Worm (Caenorhabditis elegans) whole organism, young adult: ENCODE data around the gene F58A6.2.

ENCODE experiments used
- F49E8.2 ChIP-seq: sonication (generic microtip); optimal IDR thresholded peaks from 3 replicates; lab custom pipeline; 2017; ENCODE audit warnings: missing genetic modification characterization, mild to moderate bottlenecking, missing compliant biosample characterization, antibody characterized with exemption, moderate library complexity; ENCODE audit not compliant: insufficient read depth
- F52B5.7 ChIP-seq: sonication (generic microtip); optimal IDR thresholded peaks from 2 replicates; lab custom pipeline; 2016; ENCODE audit warnings: mild to moderate bottlenecking, missing genetic modification characterization, missing compliant biosample characterization
- K12H6.12 ChIP-seq: fragments of 200-800 bp; sonication (Bioruptor generic); optimal IDR thresholded peaks from 2 replicates; lab custom pipeline; 2018; ENCODE audit warnings: mild to moderate bottlenecking, missing genetic modification characterization, missing compliant biosample characterization
- him-1 ChIP-seq: sonication (generic microtip); optimal IDR thresholded peaks from 2 replicates; lab custom pipeline; 2016; ENCODE audit warnings: missing genotype, missing genetic modification reagents, missing genetic modification characterization, missing compliant biosample characterization
- let-526 ChIP-seq: fragments of 200-800 bp; sonication (Bioruptor generic); IDR thresholded peaks from 2 replicates; pipeline ENCODE4 v1.3.6; 2022; ENCODE audit warnings: missing genetic modification reagents, missing genetic modification characterization, missing compliant biosample characterization
- lin-35 ChIP-seq, 3 experiments: fragments of 150-350 bp in 2 of 3; sonication (generic microtip) in 1 of 3; optimal IDR thresholded peaks; 2 replicates each; lab custom pipeline; 2014 to 2018; ENCODE audit warnings: missing biosample characterization in 3 of 3, missing genetic modification characterization in 3 of 3, missing genetic modification reagents in 3 of 3
- snpc-3.4 ChIP-seq: sonication (generic microtip); optimal IDR thresholded peaks from 2 replicates; lab custom pipeline; 2017; ENCODE audit warnings: missing genetic modification characterization, mild to moderate bottlenecking, missing compliant biosample characterization, antibody characterized with exemption, moderate library complexity, missing genotype, missing genetic modification reagents
- tbx-9 ChIP-seq: sonication (generic microtip); optimal IDR thresholded peaks from 2 replicates; lab custom pipeline; 2016; ENCODE audit warnings: borderline replicate concordance, missing genetic modification characterization, inconsistent platforms, missing compliant biosample characterization
- ztf-6 ChIP-seq: fragments of 200-800 bp; sonication (Bioruptor generic); IDR thresholded peaks from 2 replicates; pipeline ENCODE4 v1.3.6; 2022; ENCODE audit warnings: missing genetic modification reagents, missing genetic modification characterization, missing compliant biosample characterization

DNA sequence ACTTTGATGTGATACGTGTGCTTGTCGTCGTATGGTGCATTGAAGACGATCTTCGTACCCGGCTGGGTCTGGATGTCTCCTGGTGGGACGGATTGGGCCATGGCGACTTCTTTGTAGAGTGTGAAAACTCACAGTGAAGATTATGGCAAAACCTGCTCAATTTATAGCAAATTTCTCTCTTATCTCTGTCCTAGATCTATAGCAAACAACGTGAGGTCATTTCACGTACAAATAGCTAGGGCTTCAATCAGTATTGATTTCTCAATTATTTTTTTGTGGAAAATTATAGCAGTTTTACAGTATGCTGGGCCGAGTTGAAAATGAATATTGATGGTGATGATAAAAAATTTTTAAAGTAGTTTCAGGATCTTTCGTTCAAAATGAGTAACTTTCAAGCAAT, 20.5 kb downstream of the F58A6.2 start, which contains the start of gene msp-45:
- TF ChIP-seq ztf-6 (no peak), let-526 (GFP tag; lab: Robert Waterston, UW) (no peak), tbx-9 (no peak), lin-35 (GFP tag; optimal IDR thresholded peaks at IDR 0.05; lab: Kevin White, UChicago) (no peak), F52B5.7 (tag; lab: Kevin White, UChicago) (no peak), F49E8.2 (tag; lab: Kevin White, UChicago) (no peak), him-1 (no peak), K12H6.12 (tag; lab: Kevin White, UChicago) (no peak), snpc-3.4 (tag; lab: Kevin White, UChicago) (no peak)
